Fruit fly (Drosophila melanogaster) S2 (cell line): ENCODE results near the gene CG4161.

ENCODE experiments used
- CG8478 ChIP-seq: fragments of >200 bp; optimal IDR thresholded peaks from 2 replicates; lab custom pipeline; 2018
- CTCF ChIP-seq, 2 experiments: fragments of >200 bp; optimal IDR thresholded peaks; 2 replicates each; lab custom pipeline; 2018

DNA sequence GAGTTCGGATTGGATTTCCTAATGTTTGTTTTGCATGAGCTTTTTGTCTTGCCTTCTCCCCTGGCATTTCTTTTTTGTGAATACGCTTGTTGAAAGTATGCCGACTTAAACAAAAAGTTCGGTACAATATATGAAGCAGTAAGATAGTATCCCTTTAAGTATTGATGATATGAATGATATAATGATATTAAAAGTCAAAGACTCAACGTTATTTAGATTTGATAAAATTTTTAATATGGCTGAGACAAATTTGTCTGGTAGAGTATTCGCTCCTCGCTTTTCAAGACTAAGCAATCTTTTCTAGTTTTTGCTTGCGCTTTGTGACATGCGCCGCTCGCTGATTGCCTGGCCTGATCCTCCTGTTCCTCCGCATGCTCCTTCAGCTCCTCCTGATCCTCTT lies 41.3 kb downstream of the CG4161 start:
- TF ChIP-seq CG8478 (lab: Kevin White, UChicago): no peak
- no peak for TF ChIP-seq CTCF (optimal IDR thresholded peaks at IDR 0.05; lab: Kevin White, UChicago)
